Fruit fly (Drosophila melanogaster): ENCODE data around the gene rudhira.

DNA sequence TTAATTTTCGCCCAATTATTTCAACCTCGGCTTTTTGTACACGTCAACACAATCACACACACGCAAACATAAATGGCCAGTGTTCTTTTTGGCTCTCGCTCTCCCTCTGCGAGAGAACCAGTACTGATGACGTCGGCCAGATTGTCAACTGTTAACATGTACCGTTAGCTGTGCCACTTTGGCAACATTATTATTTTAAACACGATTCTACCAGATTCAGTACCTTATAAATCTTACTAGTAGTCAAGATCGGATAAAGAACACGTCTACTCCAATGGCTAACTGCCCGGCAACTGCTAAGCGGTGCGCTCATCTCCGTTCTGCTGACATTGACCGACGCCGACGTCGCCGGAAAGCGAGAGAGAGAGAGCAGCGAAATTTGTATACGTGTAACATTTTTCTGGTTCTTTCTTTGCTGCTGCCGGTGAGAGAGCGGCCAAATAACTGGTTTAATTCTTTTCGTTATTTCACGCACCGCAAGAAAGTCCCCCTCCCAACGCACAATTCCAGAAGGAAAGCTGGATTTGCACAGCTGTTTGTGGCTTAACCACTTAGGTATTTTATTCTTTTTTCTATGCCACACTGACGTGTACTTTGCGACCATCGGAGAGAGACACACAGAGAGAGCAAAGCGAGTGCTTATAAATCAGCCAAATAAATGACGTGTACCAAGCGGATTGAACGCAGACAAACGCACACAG is 11.5 kb upstream of the rudhira start:
- no peak for TF ChIP-seq usp (GFP tag; optimal IDR thresholded peaks at IDR 0.05)
- no peak for TF ChIP-seq psq (optimal IDR thresholded peaks at IDR 0.05)
- no peak for TF ChIP-seq EcR (GFP tag; optimal IDR thresholded peaks at IDR 0.05)
- TF ChIP-seq CG8478 (optimal IDR thresholded peaks at IDR 0.05): no peak

Data from whole organism.